In the genomic region with DNA sequence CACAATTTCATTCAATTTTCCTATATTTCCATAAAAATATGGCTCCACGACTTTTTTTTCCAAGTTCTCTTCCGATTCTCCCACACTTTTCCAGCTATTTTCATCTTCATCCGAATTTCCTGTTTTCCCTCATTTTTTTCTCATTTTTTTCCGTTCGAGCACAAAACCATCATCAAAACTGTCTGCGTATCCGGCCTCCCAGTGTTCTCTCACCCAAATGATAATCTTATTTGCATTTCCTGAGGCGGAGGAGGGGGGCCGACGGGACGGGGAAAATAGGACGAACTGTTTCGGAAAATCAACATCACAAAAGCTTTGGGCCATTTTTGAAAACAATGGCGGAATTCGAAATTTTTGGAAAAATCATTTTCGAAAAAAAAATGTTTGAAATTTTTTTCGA, we compare ENCODE assay signal across 2 worm cellular contexts.
TF ChIP-seq lines count a peak whose summit lies in the region.

No protein-coding gene starts in this region.

TF ChIP-seq in whole organism, mixed stage, embryonic, 35 proteins besides CTCF, POLR2A, EP300 and RAD21:
- TF ChIP-seq ces-1 (GFP tag; optimal IDR thresholded peaks at IDR 0.05; lab: Kevin White, UChicago) (peak; percentile 63), elt-1 (tag; optimal IDR thresholded peaks at IDR 0.05; lab: Kevin White, UChicago; ENCODE audit: borderline replicate concordance, insufficient read depth) (no peak)

TF ChIP-seq in whole organism, young adult, 124 proteins besides CTCF, POLR2A, EP300 and RAD21:
- peak; percentile 51 for TF ChIP-seq hmg-1.2 (GFP tag; IDR thresholded peaks at IDR 0.05; lab: Robert Waterston, UW)
- TF ChIP-seq B0019.2 (GFP tag; conservative IDR thresholded peaks at IDR 0.05; lab: Robert Waterston, UW): no peak
